Fruit fly (Drosophila melanogaster): ENCODE data around the gene ATPsynbetaL.

ATPsynbetaL gene

DNA sequence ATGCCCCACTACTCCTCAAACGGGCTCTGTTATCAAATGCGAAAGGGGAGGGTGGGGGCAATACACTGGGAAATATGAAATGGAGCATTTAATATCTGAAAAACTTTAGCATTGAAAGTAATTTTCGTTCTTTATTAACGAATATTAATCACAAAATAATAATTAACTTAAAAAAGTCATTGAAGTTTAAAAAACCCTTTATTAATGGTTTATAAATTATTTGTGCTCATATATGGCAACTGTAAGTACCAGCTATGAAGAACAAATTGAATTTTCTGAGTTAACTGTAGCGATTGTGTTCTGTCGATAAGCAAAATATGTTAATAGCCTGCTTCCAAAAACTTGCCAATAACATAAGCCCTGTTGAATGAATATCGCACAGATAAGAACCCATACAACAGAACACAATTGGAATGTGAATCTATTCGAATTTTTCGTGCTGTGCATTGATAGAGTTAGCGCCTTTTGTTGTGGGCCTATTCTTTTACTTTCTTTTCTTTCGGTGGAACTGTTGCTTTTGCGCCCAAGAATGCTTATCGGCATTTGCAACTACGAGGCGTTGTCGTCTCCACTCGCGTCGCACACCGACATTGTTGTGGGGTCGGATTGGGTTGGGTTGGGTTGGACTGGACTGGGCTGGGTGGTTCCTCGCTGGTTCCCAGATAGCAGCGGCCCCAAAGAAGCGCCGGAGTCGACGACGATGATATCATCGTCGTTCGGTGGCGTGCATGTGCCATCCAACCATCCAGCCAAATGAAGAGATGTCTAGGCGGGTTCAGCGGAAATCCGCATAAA, 36.6 kb upstream of the ATPsynbetaL start (continued):
- TF ChIP-seq gce (GFP tag; IDR thresholded peaks at IDR 0.05) (no peak), Dip3 (GFP tag; optimal IDR thresholded peaks at IDR 0.05) (peak; percentile 19), CG32532 (GFP tag; IDR thresholded peaks at IDR 0.05) (no peak; the same call in 1 of the 2 replicates), dysf (GFP tag; IDR thresholded peaks at IDR 0.05) (peak; percentile 46; the same call in 1 of the 3 replicates), ind (GFP tag; optimal IDR thresholded peaks at IDR 0.05) (peak; percentile 40), eve (GFP tag; optimal IDR thresholded peaks at IDR 0.05) (peak in 1 of 2 experiments; percentile 87), ash1 (GFP tag; optimal IDR thresholded peaks at IDR 0.05) (no peak), dpn (GFP tag; optimal IDR thresholded peaks at IDR 0.05) (peak; percentile 22 to 33), Dfd (GFP tag; optimal IDR thresholded peaks at IDR 0.05) (no peak), CG3281 (GFP tag; optimal IDR thresholded peaks at IDR 0.05) (peak; percentile 66), grn (GFP tag; optimal IDR thresholded peaks at IDR 0.05) (no peak), Fer3 (tag; optimal IDR thresholded peaks at IDR 0.05) (peak; percentile 16), Spps (tag; optimal IDR thresholded peaks at IDR 0.05) (peak; percentile 14), CG34422 (GFP tag; IDR thresholded peaks at IDR 0.05) (no peak), Antp (GFP tag; optimal IDR thresholded peaks at IDR 0.05) (peak; percentile 19), az2 (GFP tag; optimal IDR thresholded peaks at IDR 0.05) (peak; percentile 51), CG18262 (tag; optimal IDR thresholded peaks at IDR 0.05) (peak; percentile 79), gt (GFP tag; IDR thresholded peaks at IDR 0.05) (no peak), z (GFP tag; IDR thresholded peaks at IDR 0.05) (no peak), NC2α (GFP tag; optimal IDR thresholded peaks at IDR 0.05) (no peak), CG12104 (GFP tag; optimal IDR thresholded peaks at IDR 0.05) (peak; percentile 15), jing (GFP tag; optimal IDR thresholded peaks at IDR 0.05) (no peak), HmgD (GFP tag; optimal IDR thresholded peaks at IDR 0.05) (no peak), HLH54F (GFP tag; optimal IDR thresholded peaks at IDR 0.05) (peak; percentile 24), HLHmδ (GFP tag; optimal IDR thresholded peaks at IDR 0.05) (no peak), row (GFP tag; IDR thresholded peaks at IDR 0.05) (peak; percentile 61; the same call in 2 of the 3 replicates), CG1603 (tag; optimal IDR thresholded peaks at IDR 0.05) (no peak), CG30403 (GFP tag; optimal IDR thresholded peaks at IDR 0.05) (peak; percentile 72), lmd (GFP tag; IDR thresholded peaks at IDR 0.05) (peak; percentile 24; the same call in 1 of the 2 replicates), Mad (GFP tag; optimal IDR thresholded peaks at IDR 0.05) (no peak), CG5245 (GFP tag; optimal IDR thresholded peaks at IDR 0.05) (no peak), CG5180 (GFP tag; optimal IDR thresholded peaks at IDR 0.05) (peak; percentile 17), danr (GFP tag; IDR thresholded peaks at IDR 0.05) (no peak), CG31388 (GFP tag; optimal IDR thresholded peaks at IDR 0.05) (no peak), Adf1 (GFP tag; IDR thresholded peaks at IDR 0.05) (no peak), Aef1 (GFP tag; IDR thresholded peaks at IDR 0.05) (no peak), rib (GFP tag; IDR thresholded peaks at IDR 0.05) (0 out of 2 replicates have a peak, but pooled peaks have one; percentile 19), Dref (GFP tag; IDR thresholded peaks at IDR 0.05) (no peak), cato (GFP tag; optimal IDR thresholded peaks at IDR 0.05; ENCODE audit: borderline replicate concordance) (no peak), pfk (GFP tag; optimal IDR thresholded peaks at IDR 0.05) (no peak), seq (GFP tag; IDR thresholded peaks at IDR 0.05) (no peak; the same call in 1 of the 2 replicates), YL-1 (GFP tag; optimal IDR thresholded peaks at IDR 0.05) (no peak), onecut (GFP tag; IDR thresholded peaks at IDR 0.05) (no peak), CG13624 (GFP tag; optimal IDR thresholded peaks at IDR 0.05) (no peak), twi (tag; optimal IDR thresholded peaks at IDR 0.05) (no peak), mld (GFP tag; IDR thresholded peaks at IDR 0.05; ENCODE audit: partially characterized antibody) (no peak), wek (GFP tag; optimal IDR thresholded peaks at IDR 0.05) (no peak), CG33213 (GFP tag; optimal IDR thresholded peaks at IDR 0.05) (no peak), Hmx (GFP tag; optimal IDR thresholded peaks at IDR 0.05) (no peak), Bgb (GFP tag; IDR thresholded peaks at IDR 0.05; ENCODE audit: partially characterized antibody) (no peak)

All from whole organism, embryonic.